Worm (Caenorhabditis elegans) whole organism, L3 larva: ENCODE data around the gene Y57G11C.1130.

ENCODE experiments used
- R02D3.7 ChIP-seq: fragments of 150-350 bp; optimal IDR thresholded peaks from 2 replicates; lab custom pipeline; 2014; ENCODE audit warnings: missing biosample characterization, missing genetic modification characterization
- ama-1 ChIP-seq: fragments of 150-350 bp; optimal IDR thresholded peaks from 2 replicates; lab custom pipeline; 2018
- ceh-28 ChIP-seq: fragments of 150-350 bp; optimal IDR thresholded peaks from 2 replicates; lab custom pipeline; 2014; ENCODE audit warnings: missing biosample characterization, missing genetic modification reagents, missing genetic modification characterization
- ceh-82 ChIP-seq: fragments of 150-350 bp; optimal IDR thresholded peaks from 2 replicates; lab custom pipeline; 2014; ENCODE audit warnings: missing biosample characterization, missing genetic modification characterization
- daf-12 ChIP-seq: fragments of 150-350 bp; optimal IDR thresholded peaks from 2 replicates; lab custom pipeline; 2014; ENCODE audit warnings: missing biosample characterization, missing genetic modification reagents, missing genetic modification characterization
- elt-1 ChIP-seq: fragments of 150-350 bp; optimal IDR thresholded peaks from 2 replicates; lab custom pipeline; 2014; ENCODE audit warnings: missing biosample characterization, missing genetic modification characterization
- elt-2 ChIP-seq: sonication (generic microtip); optimal IDR thresholded peaks from 2 replicates; lab custom pipeline; 2016; ENCODE audit warnings: missing genetic modification reagents, mild to moderate bottlenecking, missing genetic modification characterization, missing compliant biosample characterization
- elt-3 ChIP-seq, 3 experiments: fragments of 150-350 bp in 1 of 3; sonication (generic microtip) in 2 of 3; optimal IDR thresholded peaks; 2 replicates in 2 of 3; 4 replicates in 1 of 3; lab custom pipeline; 2014 to 2017; ENCODE audit warnings: missing biosample characterization in 3 of 3, missing genetic modification characterization in 3 of 3
- fkh-10 ChIP-seq: sonication (generic microtip); optimal IDR thresholded peaks from 2 replicates; lab custom pipeline; 2017; ENCODE audit warnings: missing biosample characterization, missing genetic modification reagents, missing genetic modification characterization
- fkh-2 ChIP-seq: fragments of 150-350 bp; optimal IDR thresholded peaks from 2 replicates; lab custom pipeline; 2014; ENCODE audit warnings: missing biosample characterization, missing genetic modification reagents, missing genetic modification characterization
- hmg-11 ChIP-seq: sonication (generic microtip); optimal IDR thresholded peaks from 2 replicates; lab custom pipeline; 2016; ENCODE audit warnings: missing genetic modification characterization, missing compliant biosample characterization
- jun-1 ChIP-seq: fragments of 150-350 bp; optimal IDR thresholded peaks from 2 replicates; lab custom pipeline; 2014; ENCODE audit warnings: missing biosample characterization, missing genetic modification reagents, missing genetic modification characterization
- lin-15B ChIP-seq: fragments of 150-350 bp; optimal IDR thresholded peaks from 2 replicates; lab custom pipeline; 2014; ENCODE audit warnings: missing biosample characterization, missing genetic modification characterization
- lin-39 ChIP-seq: fragments of 150-350 bp; optimal IDR thresholded peaks from 2 replicates; lab custom pipeline; 2018; ENCODE audit warnings: missing biosample characterization, missing genetic modification reagents, missing genetic modification characterization
- mdl-1 ChIP-seq: fragments of 150-350 bp; optimal IDR thresholded peaks from 2 replicates; lab custom pipeline; 2014; ENCODE audit warnings: missing biosample characterization, missing genetic modification characterization
- nfya-1 ChIP-seq: sonication (generic microtip); optimal IDR thresholded peaks from 2 replicates; lab custom pipeline; 2017; ENCODE audit warnings: missing genetic modification characterization, mild to moderate bottlenecking, missing compliant biosample characterization, antibody characterized with exemption, moderate library complexity; ENCODE audit not compliant: insufficient read depth
- nhr-11 ChIP-seq: fragments of 150-350 bp; optimal IDR thresholded peaks from 2 replicates; lab custom pipeline; 2014; ENCODE audit warnings: missing biosample characterization, missing genetic modification characterization
- nhr-12 ChIP-seq: fragments of 150-350 bp; optimal IDR thresholded peaks from 2 replicates; lab custom pipeline; 2014; ENCODE audit warnings: missing biosample characterization, missing genetic modification characterization
- nhr-23 ChIP-seq: fragments of 150-350 bp; optimal IDR thresholded peaks from 2 replicates; lab custom pipeline; 2014; ENCODE audit warnings: missing biosample characterization, missing genetic modification reagents, missing genetic modification characterization
- nhr-237 ChIP-seq: fragments of 150-350 bp; optimal IDR thresholded peaks from 2 replicates; lab custom pipeline; 2014; ENCODE audit warnings: missing biosample characterization, missing genetic modification characterization
- nhr-25 ChIP-seq: sonication (generic microtip); optimal IDR thresholded peaks from 2 replicates; lab custom pipeline; 2017; ENCODE audit warnings: missing biosample characterization, missing genetic modification characterization
- nhr-28 ChIP-seq: fragments of 150-350 bp; optimal IDR thresholded peaks from 2 replicates; lab custom pipeline; 2014; ENCODE audit warnings: missing biosample characterization, missing genetic modification characterization
- nhr-43 ChIP-seq: sonication (generic microtip); optimal IDR thresholded peaks from 2 replicates; lab custom pipeline; 2016; ENCODE audit warnings: mild to moderate bottlenecking, missing genetic modification characterization, missing compliant biosample characterization; ENCODE audit not compliant: poor library complexity, severe bottlenecking
- nhr-67 ChIP-seq: fragments of 150-350 bp; optimal IDR thresholded peaks from 2 replicates; lab custom pipeline; 2014; ENCODE audit warnings: missing biosample characterization, missing genetic modification characterization
- nhr-77 ChIP-seq: fragments of 150-350 bp; optimal IDR thresholded peaks from 2 replicates; lab custom pipeline; 2014; ENCODE audit warnings: missing biosample characterization, missing genetic modification characterization
- pqm-1 ChIP-seq: fragments of 150-350 bp; optimal IDR thresholded peaks from 2 replicates; lab custom pipeline; 2017; ENCODE audit warnings: missing biosample characterization, missing genetic modification characterization, inconsistent platforms
- skn-1 ChIP-seq: fragments of 150-350 bp; optimal IDR thresholded peaks from 2 replicates; lab custom pipeline; 2014; ENCODE audit warnings: missing biosample characterization, missing genetic modification characterization
- snpc-4 ChIP-seq: fragments of 150-350 bp; optimal IDR thresholded peaks from 2 replicates; lab custom pipeline; 2014; ENCODE audit warnings: missing biosample characterization, missing genetic modification characterization
- tbx-2 ChIP-seq: sonication (generic microtip); optimal IDR thresholded peaks from 2 replicates; lab custom pipeline; 2016; ENCODE audit warnings: mild to moderate bottlenecking, missing genetic modification characterization, missing compliant biosample characterization
- unc-39 ChIP-seq: sonication (generic microtip); optimal IDR thresholded peaks from 4 replicates; lab custom pipeline; 2017; ENCODE audit warnings: missing biosample characterization, missing genetic modification characterization
- unc-62 ChIP-seq: fragments of 150-350 bp; sonication (generic microtip); optimal IDR thresholded peaks from 4 replicates; lab custom pipeline; 2014; ENCODE audit warnings: missing biosample characterization, missing genetic modification reagents, missing genetic modification characterization
- ztf-4 ChIP-seq: fragments of 150-350 bp; optimal IDR thresholded peaks from 2 replicates; lab custom pipeline; 2014; ENCODE audit warnings: missing biosample characterization, missing genetic modification characterization

Gene Y57G11C.1130

ce11 chrIV:14760845-14761244 is 21.5 kb upstream of the Y57G11C.1130 start, which contains the start of gene ptp-5.2:
Gene ptp-5.2, minus strand, starts transcription at chrIV:14760945.
- TF ChIP-seq elt-1 (tag; lab: Kevin White, UChicago) (no peak), tbx-2 (no peak), elt-3 (tag; optimal IDR thresholded peaks at IDR 0.05; lab: Kevin White, UChicago) (no peak), unc-39 (tag; lab: Kevin White, UChicago) (no peak), ceh-82 (no peak), nhr-237 (tag; lab: Kevin White, UChicago) (no peak)

ce11 chrIV:14763348-14763747 is 19.0 kb upstream of the Y57G11C.1130 start:
- TF ChIP-seq lin-15B: peak; percentile 50
- TF ChIP-seq ceh-28 (tag; lab: Kevin White, UChicago): peak; percentile 8
- peak; percentile 28 for TF ChIP-seq nhr-23
- TF ChIP-seq nfya-1 (tag; lab: Kevin White, UChicago): peak; percentile 69
- peak; percentile 28 for TF ChIP-seq mdl-1 (tag; lab: Kevin White, UChicago)
- peak; percentile 26 for TF ChIP-seq elt-2 (tag; lab: Kevin White, UChicago)
- TF ChIP-seq hmg-11: peak; percentile 54
- TF ChIP-seq snpc-4 (tag; lab: Kevin White, UChicago): peak; percentile 31
- peak; percentile 56 for TF ChIP-seq lin-39 (tag; lab: Kevin White, UChicago)
- TF ChIP-seq ama-1 (lab: Kevin White, UChicago): peak; percentile 34
- TF ChIP-seq elt-1 (tag; lab: Kevin White, UChicago): peak; percentile 32
- TF ChIP-seq pqm-1 (tag; lab: Kevin White, UChicago): peak; percentile 4

ce11 chrIV:14763938-14764718 is 18.2 kb upstream of the Y57G11C.1130 start:
- TF ChIP-seq jun-1 (tag; lab: Kevin White, UChicago) (no peak), ama-1 (lab: Kevin White, UChicago) (peak; percentile 68), tbx-2 (no peak), nhr-28 (tag; lab: Kevin White, UChicago) (no peak), nhr-77 (no peak), unc-62 (no peak)

ce11 chrIV:14764719-14765173 is 17.6 kb upstream of the Y57G11C.1130 start:
- TF ChIP-seq nhr-28 (tag; lab: Kevin White, UChicago) (no peak), skn-1 (no peak), ztf-4 (tag; lab: Kevin White, UChicago) (no peak), nhr-43 (tag; lab: Kevin White, UChicago) (peak; percentile 29), nhr-23 (no peak), snpc-4 (tag; lab: Kevin White, UChicago) (peak; percentile 82), nhr-25 (tag; lab: Kevin White, UChicago) (no peak), ama-1 (lab: Kevin White, UChicago) (no peak), elt-2 (tag; lab: Kevin White, UChicago) (no peak), elt-1 (tag; lab: Kevin White, UChicago) (no peak)

- no peak for TF ChIP-seq nhr-23
- no peak for TF ChIP-seq nhr-12 (tag; lab: Kevin White, UChicago)
- TF ChIP-seq nhr-67: no peak
- TF ChIP-seq fkh-2 (tag; lab: Kevin White, UChicago): no peak
- TF ChIP-seq tbx-2: no peak
- no peak for TF ChIP-seq unc-39 (tag; lab: Kevin White, UChicago)
- no peak for TF ChIP-seq ztf-4 (tag; lab: Kevin White, UChicago)
- TF ChIP-seq daf-12: no peak
- no peak for TF ChIP-seq nhr-11 (tag; lab: Kevin White, UChicago)
Observed at ce11 chrIV:14765336-14765735, 17.0 kb upstream of the Y57G11C.1130 start, which contains the start of gene Y57G11C.5. Gene Y57G11C.5, minus strand, starts transcription at chrIV:14765436.

ce11 chrIV:14766382-14766781 is 15.9 kb upstream of the Y57G11C.1130 start, which contains the start of gene vti-1:
Gene vti-1, minus strand, starts transcription at chrIV:14766665.
- TF ChIP-seq R02D3.7 (tag; lab: Kevin White, UChicago): no peak
- peak; percentile 7 for TF ChIP-seq ama-1 (lab: Kevin White, UChicago)
- no peak for TF ChIP-seq fkh-10 (GFP tag; lab: Kevin White, UChicago)
